Worm (Caenorhabditis elegans): Measurements from ENCODE around the gene F54E4.4.

- TF ChIP-seq ceh-34 (tag; optimal IDR thresholded peaks at IDR 0.05) (no peak), nhr-11 (tag; optimal IDR thresholded peaks at IDR 0.05) (no peak), ceh-2 (tag; optimal IDR thresholded peaks at IDR 0.05) (no peak), dmd-4 (tag; optimal IDR thresholded peaks at IDR 0.05; ENCODE audit: borderline replicate concordance) (no peak), pha-4 (tag; optimal IDR thresholded peaks at IDR 0.05) (no peak), unc-55 (GFP tag; optimal IDR thresholded peaks at IDR 0.05) (no peak), ceh-9 (tag; optimal IDR thresholded peaks at IDR 0.05) (no peak), nfya-1 (tag; optimal IDR thresholded peaks at IDR 0.05) (no peak), ceh-30 (tag; optimal IDR thresholded peaks at IDR 0.05) (no peak), lin-11 (tag; optimal IDR thresholded peaks at IDR 0.05) (no peak), ama-1 (optimal IDR thresholded peaks at IDR 0.05) (no peak), hlh-8 (tag; optimal IDR thresholded peaks at IDR 0.05) (no peak), fkh-10 (GFP tag; optimal IDR thresholded peaks at IDR 0.05) (no peak), dve-1 (tag; optimal IDR thresholded peaks at IDR 0.05) (no peak)
These were observed 7.8 kb downstream of the F54E4.4 start for ce11 chrX:14637445-14637844.

Data from whole organism, late embryonic.